Worm (Caenorhabditis elegans) whole organism, mixed stage, embryonic: ENCODE data around the gene ttll-15.

Experiments
- M03D4.4 ChIP-seq: sonication (generic microtip); optimal IDR thresholded peaks from 2 replicates; lab custom pipeline; 2017; ENCODE audit warnings: mild to moderate bottlenecking, missing genetic modification characterization, missing compliant biosample characterization
- bed-3 ChIP-seq: fragments of 200-800 bp; sonication (Bioruptor generic); optimal IDR thresholded peaks from 3 replicates; lab custom pipeline; 2018; ENCODE audit warnings: mild to moderate bottlenecking, missing genetic modification characterization, moderate library complexity, missing compliant biosample characterization
- blmp-1 ChIP-seq: fragments of 150-350 bp; optimal IDR thresholded peaks from 2 replicates; lab custom pipeline; 2014; ENCODE audit warnings: missing biosample characterization, missing genetic modification characterization
- ceh-39 ChIP-seq: fragments of 150-350 bp; optimal IDR thresholded peaks from 2 replicates; lab custom pipeline; 2014; ENCODE audit warnings: missing biosample characterization, missing genetic modification characterization
- ceh-43 ChIP-seq: fragments of 200-800 bp; sonication (Bioruptor generic); optimal IDR thresholded peaks from 2 replicates; lab custom pipeline; 2018; ENCODE audit warnings: mild to moderate bottlenecking, missing genetic modification characterization, moderate library complexity, missing compliant biosample characterization
- ceh-83 ChIP-seq: fragments of 200-800 bp; sonication (Bioruptor generic); optimal IDR thresholded peaks from 2 replicates; lab custom pipeline; 2018; ENCODE audit warnings: mild to moderate bottlenecking, missing genetic modification characterization, missing compliant biosample characterization
- ces-1 ChIP-seq: fragments of 150-350 bp; optimal IDR thresholded peaks from 2 replicates; lab custom pipeline; 2014; ENCODE audit warnings: missing biosample characterization, missing genetic modification reagents, missing genetic modification characterization
- cnd-1 ChIP-seq: fragments of 200-800 bp; sonication (Bioruptor generic); optimal IDR thresholded peaks from 2 replicates; lab custom pipeline; 2018; ENCODE audit warnings: mild to moderate bottlenecking, missing genetic modification characterization, missing compliant biosample characterization
- drap-1 ChIP-seq: fragments of 200-800 bp; sonication (Bioruptor generic); optimal IDR thresholded peaks from 3 replicates; lab custom pipeline; 2018; ENCODE audit warnings: mild to moderate bottlenecking, missing genetic modification characterization, missing compliant biosample characterization
- elt-1 ChIP-seq: sonication (generic microtip); optimal IDR thresholded peaks from 2 replicates; lab custom pipeline; 2017; ENCODE audit warnings: missing genetic modification characterization, mild to moderate bottlenecking, missing compliant biosample characterization, antibody characterized with exemption, moderate library complexity, borderline replicate concordance; ENCODE audit not compliant: insufficient read depth
- elt-3 ChIP-seq: fragments of 150-350 bp; optimal IDR thresholded peaks from 2 replicates; lab custom pipeline; 2014; ENCODE audit warnings: missing biosample characterization, missing genetic modification characterization
- flh-1 ChIP-seq: fragments of 200-800 bp; sonication (Bioruptor generic); optimal IDR thresholded peaks from 2 replicates; lab custom pipeline; 2018; ENCODE audit warnings: mild to moderate bottlenecking, missing genetic modification characterization, moderate library complexity, missing compliant biosample characterization
- ham-2 ChIP-seq: fragments of 200-800 bp; sonication (Bioruptor generic); optimal IDR thresholded peaks from 2 replicates; lab custom pipeline; 2018; ENCODE audit warnings: mild to moderate bottlenecking, missing genetic modification characterization, missing compliant biosample characterization
- hlh-1 ChIP-seq: fragments of 150-350 bp; optimal IDR thresholded peaks from 2 replicates; lab custom pipeline; 2014; ENCODE audit warnings: missing biosample characterization, missing genetic modification reagents, missing genetic modification characterization
- lin-13 ChIP-seq: fragments of 150-350 bp; optimal IDR thresholded peaks from 2 replicates; lab custom pipeline; 2014; ENCODE audit warnings: missing biosample characterization, missing genetic modification characterization
- lin-32 ChIP-seq: fragments of 200-800 bp; sonication (Bioruptor generic); optimal IDR thresholded peaks from 2 replicates; lab custom pipeline; 2018; ENCODE audit warnings: mild to moderate bottlenecking, missing genetic modification characterization, missing compliant biosample characterization
- lsy-2 ChIP-seq: fragments of 150-350 bp; optimal IDR thresholded peaks from 2 replicates; lab custom pipeline; 2014; ENCODE audit warnings: missing biosample characterization, missing genetic modification characterization
- mab-5 ChIP-seq: fragments of 150-350 bp; optimal IDR thresholded peaks from 2 replicates; lab custom pipeline; 2014; ENCODE audit warnings: missing biosample characterization, missing genetic modification characterization
- mep-1 ChIP-seq: fragments of 150-350 bp; optimal IDR thresholded peaks from 2 replicates; lab custom pipeline; 2017; ENCODE audit warnings: missing biosample characterization, missing genetic modification reagents, missing genetic modification characterization, inconsistent platforms
- mls-2 ChIP-seq: sonication (generic microtip); optimal IDR thresholded peaks from 2 replicates; lab custom pipeline; 2016; ENCODE audit warnings: mild to moderate bottlenecking, missing genetic modification characterization, moderate library complexity, missing compliant biosample characterization
- nhr-12 ChIP-seq: fragments of 150-350 bp; optimal IDR thresholded peaks from 2 replicates; lab custom pipeline; 2014; ENCODE audit warnings: missing biosample characterization, missing genetic modification characterization
- nhr-2 ChIP-seq: fragments of 150-350 bp; optimal IDR thresholded peaks from 2 replicates; lab custom pipeline; 2014; ENCODE audit warnings: missing biosample characterization, missing genetic modification characterization
- nhr-237 ChIP-seq: fragments of 150-350 bp; optimal IDR thresholded peaks from 2 replicates; lab custom pipeline; 2014; ENCODE audit warnings: missing biosample characterization, missing genetic modification characterization
- nhr-28 ChIP-seq: fragments of 150-350 bp; optimal IDR thresholded peaks from 2 replicates; lab custom pipeline; 2014; ENCODE audit warnings: missing biosample characterization, missing genetic modification characterization
- nhr-76 ChIP-seq: sonication (generic microtip); optimal IDR thresholded peaks from 2 replicates; lab custom pipeline; 2017; ENCODE audit warnings: missing biosample characterization, missing genetic modification characterization
- pha-4 ChIP-seq: fragments of 150-350 bp; optimal IDR thresholded peaks from 2 replicates; lab custom pipeline; 2018; ENCODE audit warnings: missing biosample characterization, missing genetic modification reagents, missing genetic modification characterization
- sem-2 ChIP-seq: fragments of 200-800 bp; sonication (Bioruptor generic); optimal IDR thresholded peaks from 2 replicates; lab custom pipeline; 2018; ENCODE audit warnings: mild to moderate bottlenecking, missing genetic modification characterization, missing compliant biosample characterization
- snpc-4 ChIP-seq: fragments of 150-350 bp; optimal IDR thresholded peaks from 2 replicates; lab custom pipeline; 2014; ENCODE audit warnings: missing biosample characterization, missing genetic modification characterization
- sptf-1 ChIP-seq: sonication (generic microtip); optimal IDR thresholded peaks from 2 replicates; lab custom pipeline; 2017; ENCODE audit warnings: mild to moderate bottlenecking, missing genetic modification characterization, moderate library complexity, missing compliant biosample characterization
- tbx-8 ChIP-seq: fragments of 200-800 bp; sonication (Bioruptor generic); optimal IDR thresholded peaks from 2 replicates; lab custom pipeline; 2018; ENCODE audit warnings: mild to moderate bottlenecking, missing genetic modification characterization, moderate library complexity, missing compliant biosample characterization
- unc-120 ChIP-seq: sonication (generic microtip); optimal IDR thresholded peaks from 2 replicates; lab custom pipeline; 2017; ENCODE audit warnings: missing genetic modification characterization, missing compliant biosample characterization; ENCODE audit not compliant: poor library complexity, severe bottlenecking
- unc-39 ChIP-seq: fragments of 150-350 bp; optimal IDR thresholded peaks from 2 replicates; lab custom pipeline; 2014; ENCODE audit warnings: missing biosample characterization, missing genetic modification characterization
- unc-62 ChIP-seq: fragments of 150-350 bp; optimal IDR thresholded peaks from 2 replicates; lab custom pipeline; 2014; ENCODE audit warnings: missing biosample characterization, missing genetic modification reagents, missing genetic modification characterization
- zip-8 ChIP-seq: fragments of 150-350 bp; optimal IDR thresholded peaks from 2 replicates; lab custom pipeline; 2014; ENCODE audit warnings: missing biosample characterization, missing genetic modification characterization
- ztf-11 ChIP-seq: fragments of 150-350 bp; optimal IDR thresholded peaks from 2 replicates; lab custom pipeline; 2014; ENCODE audit warnings: missing biosample characterization, missing genetic modification characterization

Gene ttll-15

ce11 chrV:10361830-10362397 is 3.6 kb downstream of the ttll-15 start, which contains the start of gene cash-1:
cash-1 (plus strand) TSS chrV:10362261.
- TF ChIP-seq ces-1 (GFP tag; lab: Kevin White, UChicago) (peak; percentile 89), nhr-28 (tag; lab: Kevin White, UChicago) (no peak), nhr-237 (tag; lab: Kevin White, UChicago) (peak; percentile 32), unc-120 (tag; lab: Kevin White, UChicago) (no peak), ceh-43 (no peak), nhr-76 (tag; lab: Kevin White, UChicago) (no peak), elt-1 (tag; lab: Kevin White, UChicago) (no peak), tbx-8 (GFP tag; lab: Kevin White, UChicago) (no peak), unc-62 (GFP tag; lab: Kevin White, UChicago) (no peak), snpc-4 (no peak), ceh-83 (no peak), bed-3 (GFP tag; lab: Kevin White, UChicago) (no peak), ztf-11 (tag; lab: Kevin White, UChicago) (no peak), nhr-2 (tag; lab: Kevin White, UChicago) (no peak), hlh-1 (tag; lab: Kevin White, UChicago) (peak; percentile 10), pha-4 (peak; percentile 18), M03D4.4 (tag; lab: Kevin White, UChicago) (no peak), unc-39 (tag; lab: Kevin White, UChicago) (no peak), zip-8 (tag; lab: Kevin White, UChicago) (no peak), mls-2 (no peak), blmp-1 (tag; lab: Kevin White, UChicago) (no peak), mep-1 (tag; lab: Kevin White, UChicago) (peak; percentile 54), mab-5 (tag; lab: Kevin White, UChicago) (no peak), nhr-12 (tag; lab: Kevin White, UChicago) (no peak), cnd-1 (tag; lab: Kevin White, UChicago) (no peak), sptf-1 (no peak), elt-3 (tag; lab: Kevin White, UChicago) (no peak), lin-13 (tag; lab: Kevin White, UChicago) (peak; percentile 23), ceh-39 (peak; percentile 18), lin-32 (no peak), sem-2 (GFP tag; lab: Kevin White, UChicago) (no peak), ham-2 (no peak), drap-1 (GFP tag; lab: Kevin White, UChicago) (no peak), lsy-2 (tag; lab: Kevin White, UChicago) (peak; percentile 68), flh-1 (GFP tag; lab: Kevin White, UChicago) (no peak)
- TF ChIP-seq, all 35 proteins: peak for 8

ce11 chrV:10363834-10364233 is 5.5 kb downstream of the ttll-15 start:
- no peak for TF ChIP-seq cnd-1 (tag; lab: Kevin White, UChicago)
- no peak for TF ChIP-seq lsy-2 (tag; lab: Kevin White, UChicago)
- TF ChIP-seq nhr-28 (tag; lab: Kevin White, UChicago) = no peak
- no peak for TF ChIP-seq ceh-39
- TF ChIP-seq ztf-11 (tag; lab: Kevin White, UChicago) = no peak
- no peak for TF ChIP-seq sptf-1
- TF ChIP-seq ham-2 = no peak
- TF ChIP-seq lin-32 = no peak
- TF ChIP-seq ceh-83 = no peak
- TF ChIP-seq bed-3 (GFP tag; lab: Kevin White, UChicago) = no peak
- no peak for TF ChIP-seq zip-8 (tag; lab: Kevin White, UChicago)

- TF ChIP-seq nhr-2 (tag; lab: Kevin White, UChicago) = no peak
- no peak for TF ChIP-seq cnd-1 (tag; lab: Kevin White, UChicago)
- no peak for TF ChIP-seq elt-1 (tag; lab: Kevin White, UChicago)
- no peak for TF ChIP-seq ham-2
- TF ChIP-seq unc-39 (tag; lab: Kevin White, UChicago) = no peak
Observed at ce11 chrV:10368256-10368655, 9.9 kb downstream of the ttll-15 start, which contains the start of gene sri-20. sri-20 (plus strand) TSS chrV:10368556.
